Worm (Caenorhabditis elegans) whole organism, L2 larva: ENCODE measurements around the gene cox-6A.

Experiments used
- alr-1 ChIP-seq: fragments of 150-350 bp; optimal IDR thresholded peaks from 2 replicates; lab custom pipeline; 2014; ENCODE audit warnings: missing biosample characterization, missing genetic modification characterization
- nhr-25 ChIP-seq: fragments of 150-350 bp; sonication (generic microtip); optimal IDR thresholded peaks from 3 replicates; lab custom pipeline; 2014; ENCODE audit warnings: missing biosample characterization, missing genetic modification characterization
- sma-3 ChIP-seq: sonication (generic microtip); optimal IDR thresholded peaks from 2 replicates; lab custom pipeline; 2016; ENCODE audit warnings: missing genetic modification reagents, missing genetic modification characterization, missing compliant biosample characterization
- unc-55 ChIP-seq: fragments of 150-350 bp; sonication (generic microtip); optimal IDR thresholded peaks from 3 replicates; lab custom pipeline; 2014; ENCODE audit warnings: missing biosample characterization, missing genetic modification reagents, missing genetic modification characterization
- ztf-11 ChIP-seq: sonication (generic microtip); optimal IDR thresholded peaks from 2 replicates; lab custom pipeline; 2017; ENCODE audit warnings: missing biosample characterization, missing genetic modification characterization

DNA sequence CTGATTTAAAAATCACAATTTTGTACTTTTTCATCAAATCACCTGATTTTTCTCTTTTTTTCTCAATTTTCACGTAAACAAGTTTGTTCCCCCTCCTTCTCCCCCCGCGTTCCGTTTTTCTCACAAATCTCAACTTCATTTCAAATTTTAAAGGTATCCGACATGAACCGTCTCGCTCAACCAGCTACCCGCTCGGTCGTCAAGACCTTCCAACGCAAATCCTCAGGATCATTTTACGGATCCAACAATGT is at the start of gene cox-6A:
- no peak for TF ChIP-seq unc-55 (GFP tag; lab: Kevin White, UChicago)
- TF ChIP-seq alr-1 (tag; lab: Kevin White, UChicago) = no peak
- no peak for TF ChIP-seq ztf-11 (tag; lab: Kevin White, UChicago)
- no peak for TF ChIP-seq sma-3 (GFP tag; lab: Kevin White, UChicago)
- no peak for TF ChIP-seq nhr-25 (tag; lab: Kevin White, UChicago)
